Fruit fly (Drosophila melanogaster): ENCODE data around the gene Spps.

The Spps gene

dm6 chr3R:24226744-24227143, at the start of gene Spps, which contains the start of gene CG13609:
Gene Spps, minus strand, starts transcription at chr3R:24226934.
Gene CG13609, plus strand, starts transcription at chr3R:24227023.
- TF ChIP-seq Clk (GFP tag; optimal IDR thresholded peaks at IDR 0.05) (no peak), CG12768 (GFP tag; optimal IDR thresholded peaks at IDR 0.05) (no peak), CG1620 (GFP tag; optimal IDR thresholded peaks at IDR 0.05) (no peak), bab1 (GFP tag; optimal IDR thresholded peaks at IDR 0.05) (peak; percentile 57), CG33017 (tag; optimal IDR thresholded peaks at IDR 0.05) (no peak), cnc (optimal IDR thresholded peaks at IDR 0.05) (no peak), cic (GFP tag; optimal IDR thresholded peaks at IDR 0.05) (peak; percentile 65), toe (GFP tag; optimal IDR thresholded peaks at IDR 0.05) (no peak), Mnt (GFP tag; optimal IDR thresholded peaks at IDR 0.05) (no peak), Crg-1 (GFP tag; optimal IDR thresholded peaks at IDR 0.05) (no peak), tj (GFP tag; optimal IDR thresholded peaks at IDR 0.05) (peak; percentile 21), CG11617 (GFP tag; optimal IDR thresholded peaks at IDR 0.05) (peak; percentile 15), ovo (GFP tag; optimal IDR thresholded peaks at IDR 0.05) (no peak), kay (GFP tag; ENCODE audit: borderline replicate concordance) (no peak)

- TF ChIP-seq tj (GFP tag; optimal IDR thresholded peaks at IDR 0.05), result no peak
- TF ChIP-seq CG11617 (GFP tag; optimal IDR thresholded peaks at IDR 0.05), result no peak
- no peak for TF ChIP-seq CG7045 (GFP tag; optimal IDR thresholded peaks at IDR 0.05)
Measured at dm6 chr3R:24275463-24275862, 48.7 kb upstream of the Spps start.

- no peak for TF ChIP-seq CG7101 (tag; optimal IDR thresholded peaks at IDR 0.05)
- TF ChIP-seq cnc (optimal IDR thresholded peaks at IDR 0.05), result no peak
- no peak for TF ChIP-seq CG14711 (tag; optimal IDR thresholded peaks at IDR 0.05)
- TF ChIP-seq Hr96 (GFP tag; optimal IDR thresholded peaks at IDR 0.05), result no peak
- TF ChIP-seq pad (GFP tag; optimal IDR thresholded peaks at IDR 0.05), result no peak
- no peak for TF ChIP-seq Crg-1 (GFP tag; optimal IDR thresholded peaks at IDR 0.05)
- no peak for TF ChIP-seq bab1 (GFP tag; optimal IDR thresholded peaks at IDR 0.05)
- no peak for TF ChIP-seq CG12768 (GFP tag; optimal IDR thresholded peaks at IDR 0.05)
- TF ChIP-seq Mnt (GFP tag; optimal IDR thresholded peaks at IDR 0.05), result no peak
- no peak for TF ChIP-seq cic (GFP tag; optimal IDR thresholded peaks at IDR 0.05)
- no peak for TF ChIP-seq tj (GFP tag; optimal IDR thresholded peaks at IDR 0.05)
Measured at dm6 chr3R:24274212-24274611, 47.5 kb upstream of the Spps start.

dm6 chr3R:24272775-24273290, 46.1 kb upstream of the Spps start, which contains the start of gene Orct2:
Gene Orct2, plus strand, starts transcription at chr3R:24273029.
- TF ChIP-seq tj (GFP tag; optimal IDR thresholded peaks at IDR 0.05), result peak; percentile 50
- TF ChIP-seq pad (GFP tag; optimal IDR thresholded peaks at IDR 0.05), result peak; percentile 17
- TF ChIP-seq kay (GFP tag; ENCODE audit: borderline replicate concordance), result no peak
- TF ChIP-seq toe (GFP tag; optimal IDR thresholded peaks at IDR 0.05), result peak; percentile 16
- TF ChIP-seq cic (GFP tag; optimal IDR thresholded peaks at IDR 0.05), result peak; percentile 31
- TF ChIP-seq CG12768 (GFP tag; optimal IDR thresholded peaks at IDR 0.05), result peak; percentile 50
- no peak for TF ChIP-seq CG33017 (tag; optimal IDR thresholded peaks at IDR 0.05)
- peak; percentile 82 for TF ChIP-seq Mnt (GFP tag; optimal IDR thresholded peaks at IDR 0.05)
- TF ChIP-seq CG7045 (GFP tag; optimal IDR thresholded peaks at IDR 0.05), result peak; percentile 35

dm6 chr3R:24272232-24272631, 45.5 kb upstream of the Spps start:
- TF ChIP-seq CG14711 (tag; optimal IDR thresholded peaks at IDR 0.05) (no peak), pad (GFP tag; optimal IDR thresholded peaks at IDR 0.05) (no peak), CG1620 (GFP tag; optimal IDR thresholded peaks at IDR 0.05) (no peak), CG11617 (GFP tag; optimal IDR thresholded peaks at IDR 0.05) (no peak), CG5204 (GFP tag; optimal IDR thresholded peaks at IDR 0.05) (no peak), kay (GFP tag; ENCODE audit: borderline replicate concordance) (no peak), CG33017 (tag; optimal IDR thresholded peaks at IDR 0.05) (no peak), toe (GFP tag; optimal IDR thresholded peaks at IDR 0.05) (no peak), cnc (optimal IDR thresholded peaks at IDR 0.05) (no peak), Mnt (GFP tag; optimal IDR thresholded peaks at IDR 0.05) (no peak), bab1 (GFP tag; optimal IDR thresholded peaks at IDR 0.05) (peak; percentile 16), cic (GFP tag; optimal IDR thresholded peaks at IDR 0.05) (no peak), tj (GFP tag; optimal IDR thresholded peaks at IDR 0.05) (peak; percentile 64), CG12768 (GFP tag; optimal IDR thresholded peaks at IDR 0.05) (no peak)

dm6 chr3R:24271071-24271470, 44.3 kb upstream of the Spps start, which contains the start of gene jar:
Gene jar, minus strand, starts transcription at chr3R:24271233.
- TF ChIP-seq pad (GFP tag; optimal IDR thresholded peaks at IDR 0.05), result peak; percentile 23
- TF ChIP-seq ovo (GFP tag; optimal IDR thresholded peaks at IDR 0.05), result peak; percentile 95
- TF ChIP-seq Hr96 (GFP tag; optimal IDR thresholded peaks at IDR 0.05), result no peak
- TF ChIP-seq CG1620 (GFP tag; optimal IDR thresholded peaks at IDR 0.05), result peak; percentile 14
- TF ChIP-seq tj (GFP tag; optimal IDR thresholded peaks at IDR 0.05), result no peak
- peak; percentile 24 for TF ChIP-seq CG12768 (GFP tag; optimal IDR thresholded peaks at IDR 0.05)
- TF ChIP-seq bab1 (GFP tag; optimal IDR thresholded peaks at IDR 0.05), result peak; percentile 74
- TF ChIP-seq CG7045 (GFP tag; optimal IDR thresholded peaks at IDR 0.05), result peak; percentile 13
- TF ChIP-seq CG33017 (tag; optimal IDR thresholded peaks at IDR 0.05), result peak; percentile 17
- no peak for TF ChIP-seq Clk (GFP tag; optimal IDR thresholded peaks at IDR 0.05)
- peak; percentile 71 for TF ChIP-seq Mnt (GFP tag; optimal IDR thresholded peaks at IDR 0.05)
- TF ChIP-seq Crg-1 (GFP tag; optimal IDR thresholded peaks at IDR 0.05), result no peak
- no peak for TF ChIP-seq kay (GFP tag; ENCODE audit: borderline replicate concordance)
- no peak for TF ChIP-seq CG5204 (GFP tag; optimal IDR thresholded peaks at IDR 0.05)
- TF ChIP-seq CG11617 (GFP tag; optimal IDR thresholded peaks at IDR 0.05), result peak; percentile 16
- peak; percentile 77 for TF ChIP-seq CG14711 (tag; optimal IDR thresholded peaks at IDR 0.05)
- TF ChIP-seq CG7101 (tag; optimal IDR thresholded peaks at IDR 0.05), result peak; percentile 43
- peak; percentile 52 for TF ChIP-seq cic (GFP tag; optimal IDR thresholded peaks at IDR 0.05)
- TF ChIP-seq toe (GFP tag; optimal IDR thresholded peaks at IDR 0.05), result no peak
- no peak for TF ChIP-seq cnc (optimal IDR thresholded peaks at IDR 0.05)
